Worm (Caenorhabditis elegans) whole organism, young adult: ENCODE results near the gene K08H10.6.
A peak's percentile ranks its signal among the peaks of the same experiment; 100 is the strongest.

ENCODE experiments used
- F10E7.11 ChIP-seq: sonication (generic microtip); optimal IDR thresholded peaks from 2 replicates; lab custom pipeline; 2017; ENCODE audit warnings: mild to moderate bottlenecking, missing genetic modification characterization, moderate library complexity, missing compliant biosample characterization
- F22D6.2 ChIP-seq: sonication (generic microtip); optimal IDR thresholded peaks from 2 replicates; lab custom pipeline; 2016; ENCODE audit warnings: mild to moderate bottlenecking, missing genetic modification characterization, missing compliant biosample characterization
- Y79H2A.3 ChIP-seq: fragments of 200-800 bp; sonication (Bioruptor generic); conservative IDR thresholded peaks from 2 replicates; pipeline ENCODE4 v1.3.6; 2022; ENCODE audit warnings: missing genetic modification reagents, missing genetic modification characterization, missing compliant biosample characterization
- akir-1 ChIP-seq: fragments of 200-800 bp; sonication (Bioruptor generic); optimal IDR thresholded peaks from 2 replicates; lab custom pipeline; 2018; ENCODE audit warnings: mild to moderate bottlenecking, missing genetic modification characterization, moderate library complexity, missing compliant biosample characterization
- ama-1 ChIP-seq, 3 experiments: fragments of 150-350 bp in 1 of 3; sonication (generic microtip) in 2 of 3; optimal IDR thresholded peaks; 2 replicates each; lab custom pipeline; 2014 to 2018; ENCODE audit warnings: missing biosample characterization in 2 of 3, missing genetic modification characterization in 2 of 3, missing genetic modification reagents in 2 of 3
- atf-7 ChIP-seq: sonication (generic microtip); optimal IDR thresholded peaks from 2 replicates; lab custom pipeline; 2017; ENCODE audit warnings: mild to moderate bottlenecking, missing genetic modification characterization, missing compliant biosample characterization
- bed-1 ChIP-seq: fragments of 200-800 bp; sonication (Bioruptor generic); IDR thresholded peaks from 2 replicates; pipeline ENCODE4 v1.3.6; 2022; ENCODE audit warnings: missing genetic modification reagents, missing genetic modification characterization, missing compliant biosample characterization
- ccch-3 ChIP-seq: fragments of 200-800 bp; sonication (Bioruptor generic); optimal IDR thresholded peaks from 2 replicates; lab custom pipeline; 2018; ENCODE audit warnings: mild to moderate bottlenecking, missing genetic modification characterization, missing compliant biosample characterization
- cebp-2 ChIP-seq: fragments of 200-800 bp; sonication (Bioruptor generic); IDR thresholded peaks from 2 replicates; pipeline ENCODE4 v1.3.6; 2022; ENCODE audit warnings: missing genetic modification characterization, missing compliant biosample characterization
- ceh-27 ChIP-seq: fragments of 200-800 bp; sonication (Bioruptor generic); optimal IDR thresholded peaks from 2 replicates; lab custom pipeline; 2018; ENCODE audit warnings: mild to moderate bottlenecking, missing genetic modification characterization, moderate library complexity, missing compliant biosample characterization
- chd-7 ChIP-seq: sonication (generic microtip); optimal IDR thresholded peaks from 2 replicates; lab custom pipeline; 2016; ENCODE audit warnings: mild to moderate bottlenecking, missing genetic modification characterization, moderate library complexity, missing compliant biosample characterization
- efl-1 ChIP-seq: fragments of 150-350 bp; optimal IDR thresholded peaks from 2 replicates; lab custom pipeline; 2014; ENCODE audit warnings: missing biosample characterization, missing genetic modification reagents, missing genetic modification characterization
- hrde-1 ChIP-seq: sonication (generic microtip); optimal IDR thresholded peaks from 2 replicates; lab custom pipeline; 2016; ENCODE audit warnings: missing genetic modification characterization, mild to moderate bottlenecking, missing compliant biosample characterization, moderate library complexity, missing genotype, missing genetic modification reagents, borderline replicate concordance
- hsf-1 ChIP-seq: fragments of 200-800 bp; sonication (Bioruptor generic); IDR thresholded peaks from 2 replicates; pipeline ENCODE4 v1.3.6; 2022; ENCODE audit warnings: missing genetic modification reagents, missing genetic modification characterization, missing compliant biosample characterization
- lin-35 ChIP-seq, 3 experiments: fragments of 150-350 bp in 2 of 3; sonication (generic microtip) in 1 of 3; optimal IDR thresholded peaks; 2 replicates each; lab custom pipeline; 2014 to 2018; ENCODE audit warnings: missing biosample characterization in 3 of 3, missing genetic modification characterization in 3 of 3, missing genetic modification reagents in 3 of 3
- lin-40 ChIP-seq: sonication (generic microtip); optimal IDR thresholded peaks from 2 replicates; lab custom pipeline; 2016; ENCODE audit warnings: missing genetic modification characterization, mild to moderate bottlenecking, missing compliant biosample characterization, missing genotype, missing genetic modification reagents
- lir-1 ChIP-seq: fragments of 200-800 bp; sonication (Bioruptor generic); conservative IDR thresholded peaks from 2 replicates; pipeline ENCODE4 v1.3.6; 2022; ENCODE audit warnings: missing genetic modification reagents, missing genetic modification characterization, missing compliant biosample characterization
- lsy-27 ChIP-seq: sonication (generic microtip); optimal IDR thresholded peaks from 2 replicates; lab custom pipeline; 2017; ENCODE audit warnings: missing genetic modification characterization, mild to moderate bottlenecking, missing compliant biosample characterization, antibody characterized with exemption, missing genotype, borderline replicate concordance; ENCODE audit not compliant: insufficient read depth
- madf-3 ChIP-seq: fragments of 200-800 bp; sonication (Bioruptor generic); IDR thresholded peaks from 2 replicates; pipeline ENCODE4 v1.3.6; 2022; ENCODE audit warnings: missing genetic modification reagents, missing genetic modification characterization, missing compliant biosample characterization
- nfyb-1 ChIP-seq: fragments of 200-800 bp; sonication (Bioruptor generic); IDR thresholded peaks from 2 replicates; pipeline ENCODE4 v1.3.6; 2022; ENCODE audit warnings: missing genetic modification reagents, missing genetic modification characterization, missing compliant biosample characterization
- nhr-80 ChIP-seq: sonication (generic microtip); optimal IDR thresholded peaks from 2 replicates; lab custom pipeline; 2016; ENCODE audit warnings: missing genetic modification characterization, missing compliant biosample characterization
- pbrm-1 ChIP-seq: fragments of 200-800 bp; sonication (Bioruptor generic); IDR thresholded peaks from 2 replicates; pipeline ENCODE4 v1.3.6; 2022; ENCODE audit warnings: missing genetic modification reagents, missing genetic modification characterization, missing compliant biosample characterization
- pha-4 ChIP-seq: fragments of 150-350 bp; sonication (generic microtip); optimal IDR thresholded peaks from 2 replicates; lab custom pipeline; 2014; ENCODE audit warnings: missing biosample characterization, missing genetic modification reagents, missing genetic modification characterization
- rcor-1 ChIP-seq: fragments of 200-800 bp; sonication (Bioruptor generic); IDR thresholded peaks from 2 replicates; pipeline ENCODE4 v1.3.6; 2022; ENCODE audit warnings: missing genetic modification reagents, missing genetic modification characterization, missing compliant biosample characterization
- repo-1 ChIP-seq: sonication (generic microtip); optimal IDR thresholded peaks from 2 replicates; lab custom pipeline; 2017; ENCODE audit warnings: mild to moderate bottlenecking, missing genetic modification characterization, missing compliant biosample characterization
- snpc-4 ChIP-seq, 5 experiments: fragments of 150-350 bp in 1 of 5; sonication (generic microtip) in 4 of 5; optimal IDR thresholded peaks; 2 replicates each; lab custom pipeline; 2014 to 2018; ENCODE audit warnings: missing genetic modification characterization in 5 of 5, missing biosample characterization in 3 of 5, antibody characterized with exemption in 2 of 5, mild to moderate bottlenecking in 2 of 5, missing compliant biosample characterization in 2 of 5, missing genotype in 2 of 5, moderate library complexity in 2 of 5, missing genetic modification reagents in 1 of 5
- somi-1 ChIP-seq: fragments of 200-800 bp; sonication (Bioruptor generic); optimal IDR thresholded peaks from 2 replicates; lab custom pipeline; 2018; ENCODE audit warnings: mild to moderate bottlenecking, missing genetic modification characterization, missing compliant biosample characterization
- tbx-9 ChIP-seq: sonication (generic microtip); optimal IDR thresholded peaks from 2 replicates; lab custom pipeline; 2016; ENCODE audit warnings: borderline replicate concordance, missing genetic modification characterization, inconsistent platforms, missing compliant biosample characterization
- unc-130 ChIP-seq: sonication (generic microtip); optimal IDR thresholded peaks from 2 replicates; lab custom pipeline; 2016; ENCODE audit warnings: missing genetic modification reagents, missing genetic modification characterization, missing compliant biosample characterization
- xnd-1 ChIP-seq: sonication (generic microtip); optimal IDR thresholded peaks from 2 replicates; lab custom pipeline; 2016; ENCODE audit warnings: missing genotype, missing genetic modification reagents, missing genetic modification characterization, missing compliant biosample characterization
- zfh-2 ChIP-seq: fragments of 200-800 bp; sonication (Bioruptor generic); conservative IDR thresholded peaks from 2 replicates; pipeline ENCODE4 v1.3.6; 2022; ENCODE audit warnings: missing genetic modification reagents, missing genetic modification characterization, missing compliant biosample characterization
- zim-3 ChIP-seq: sonication (generic microtip); optimal IDR thresholded peaks from 2 replicates; lab custom pipeline; 2017; ENCODE audit warnings: mild to moderate bottlenecking, missing genetic modification characterization, moderate library complexity, missing compliant biosample characterization
- ztf-25 ChIP-seq: fragments of 200-800 bp; sonication (Bioruptor generic); IDR thresholded peaks from 2 replicates; pipeline ENCODE4 v1.3.6; 2022; ENCODE audit warnings: missing genetic modification reagents, missing genetic modification characterization, missing compliant biosample characterization

Gene K08H10.6

ce11 chrV:9952396-9952795 is 43.3 kb downstream of the K08H10.6 start, which contains the start of gene mam-5:
mam-5 (plus strand) TSS chrV:9952699.
- no peak for TF ChIP-seq hrde-1 (tag; lab: Kevin White, UChicago)
- TF ChIP-seq zim-3, result no peak
- no peak for TF ChIP-seq lin-40
- TF ChIP-seq unc-130, result no peak
- TF ChIP-seq madf-3, result no peak
- TF ChIP-seq ccch-3 (GFP tag; lab: Kevin White, UChicago), result no peak
- no peak for TF ChIP-seq Y79H2A.3 (GFP tag; lab: Robert Waterston, UW)
- no peak for TF ChIP-seq tbx-9 (tag; lab: Kevin White, UChicago)
- TF ChIP-seq chd-7 (tag; lab: Kevin White, UChicago), result no peak

ce11 chrV:9950861-9951260 is 44.8 kb downstream of the K08H10.6 start, which contains the start of gene ttr-46:
ttr-46 (plus strand) TSS chrV:9951233.
- TF ChIP-seq rcor-1 (GFP tag; lab: Robert Waterston, UW) (no peak), nhr-80 (tag; lab: Kevin White, UChicago) (peak; percentile 69), nfyb-1 (GFP tag; lab: Robert Waterston, UW) (no peak), snpc-4 (GFP tag; optimal IDR thresholded peaks at IDR 0.05; lab: Kevin White, UChicago) (no peak), snpc-4 (tag; optimal IDR thresholded peaks at IDR 0.05; lab: Kevin White, UChicago) (no peak), hrde-1 (tag; lab: Kevin White, UChicago) (no peak), ceh-27 (no peak)

ce11 chrV:9948840-9949239 is 46.9 kb downstream of the K08H10.6 start, which contains the start of gene nlp-58:
nlp-58 (minus strand) TSS chrV:9948940.
- TF ChIP-seq repo-1, result no peak
- no peak for TF ChIP-seq efl-1 (GFP tag; lab: Kevin White, UChicago)
- no peak for TF ChIP-seq somi-1 (GFP tag; lab: Kevin White, UChicago)
- TF ChIP-seq ztf-25 (GFP tag; lab: Robert Waterston, UW), result no peak
- TF ChIP-seq cebp-2 (GFP tag; lab: Robert Waterston, UW), result no peak
- no peak for TF ChIP-seq pbrm-1
- no peak for TF ChIP-seq akir-1 (GFP tag; lab: Kevin White, UChicago)
- no peak for TF ChIP-seq lin-35 (GFP tag; optimal IDR thresholded peaks at IDR 0.05; lab: Kevin White, UChicago)
- TF ChIP-seq rcor-1 (GFP tag; lab: Robert Waterston, UW), result no peak
- no peak for TF ChIP-seq zfh-2 (GFP tag; lab: Robert Waterston, UW)
- no peak for TF ChIP-seq atf-7 (tag; lab: Kevin White, UChicago)
- no peak for TF ChIP-seq ccch-3 (GFP tag; lab: Kevin White, UChicago)
- no peak for TF ChIP-seq lir-1
- TF ChIP-seq, all 124 proteins: peak for 0

- TF ChIP-seq nfyb-1 (GFP tag; lab: Robert Waterston, UW), result no peak
- TF ChIP-seq xnd-1 (tag; lab: Kevin White, UChicago), result no peak
- TF ChIP-seq hsf-1 (GFP tag; lab: Robert Waterston, UW), result no peak
- no peak for TF ChIP-seq lsy-27 (tag; lab: Kevin White, UChicago)
- no peak for TF ChIP-seq zim-3
- no peak for TF ChIP-seq atf-7 (tag; lab: Kevin White, UChicago)
- no peak for TF ChIP-seq bed-1 (GFP tag; lab: Robert Waterston, UW)
- no peak for TF ChIP-seq pha-4 (tag; lab: Kevin White, UChicago)
- no peak for TF ChIP-seq F10E7.11 (tag; lab: Kevin White, UChicago)
- TF ChIP-seq ama-1 (optimal IDR thresholded peaks at IDR 0.05; lab: Kevin White, UChicago), result no peak
- no peak for TF ChIP-seq ama-1 (GFP tag; optimal IDR thresholded peaks at IDR 0.05; lab: Kevin White, UChicago)
- TF ChIP-seq F22D6.2 (tag; lab: Kevin White, UChicago), result no peak
- TF ChIP-seq zfh-2 (GFP tag; lab: Robert Waterston, UW), result no peak
These were observed 51.6 kb downstream of the K08H10.6 start, which contains the start of gene sre-28 for ce11 chrV:9944093-9944492. sre-28 (plus strand) TSS chrV:9944393.
